Fruit fly (Drosophila melanogaster) whole organism, prepupa: ENCODE results near the gene CG18269.

Experiments used
- CG10669 ChIP-seq: fragments of 200-800 bp; sonication (Bioruptor generic); optimal IDR thresholded peaks from 3 replicates; lab custom pipeline; 2018; ENCODE audit warnings: missing biosample characterization, mild to moderate bottlenecking, missing genetic modification characterization, moderate library complexity
- CG16779 ChIP-seq: fragments of 200-800 bp; sonication (Bioruptor generic); optimal IDR thresholded peaks from 3 replicates; lab custom pipeline; 2017; ENCODE audit warnings: missing biosample characterization, mild to moderate bottlenecking, missing genetic modification characterization
- CG3032 ChIP-seq: fragments of 200-800 bp; optimal IDR thresholded peaks from 2 replicates; lab custom pipeline; 2019; ENCODE audit warnings: missing biosample characterization, mild to moderate bottlenecking, missing genetic modification characterization, moderate library complexity
- CG4318 ChIP-seq: fragments of 200-800 bp; sonication (Bioruptor generic); optimal IDR thresholded peaks from 3 replicates; lab custom pipeline; 2017; ENCODE audit warnings: missing biosample characterization, mild to moderate bottlenecking, missing genetic modification characterization
- CG6854 ChIP-seq: fragments of 200-800 bp; sonication (Bioruptor generic); optimal IDR thresholded peaks from 2 replicates; lab custom pipeline; 2017; ENCODE audit warnings: missing biosample characterization, mild to moderate bottlenecking, missing genetic modification characterization
- CG7368 ChIP-seq: fragments of 200-800 bp; sonication (Bioruptor generic); optimal IDR thresholded peaks from 3 replicates; lab custom pipeline; 2016; ENCODE audit warnings: missing biosample characterization, missing genetic modification characterization
- CG8119 ChIP-seq: fragments of 200-800 bp; sonication (Bioruptor generic); IDR thresholded peaks from 3 replicates; pipeline ENCODE4 v1.3.6; 2022; ENCODE audit warnings: missing biosample characterization, missing genetic modification characterization
- Ets96B ChIP-seq: fragments of 200-800 bp; optimal IDR thresholded peaks from 2 replicates; lab custom pipeline; 2019; ENCODE audit warnings: missing biosample characterization, mild to moderate bottlenecking, missing genetic modification characterization, moderate library complexity
- cyc ChIP-seq: fragments of 200-800 bp; sonication (Bioruptor generic); optimal IDR thresholded peaks from 3 replicates; lab custom pipeline; 2016; ENCODE audit warnings: missing biosample characterization, missing genetic modification characterization
- esn ChIP-seq: fragments of 200-800 bp; sonication (Bioruptor generic); optimal IDR thresholded peaks from 2 replicates; lab custom pipeline; 2016; ENCODE audit warnings: missing biosample characterization, mild to moderate bottlenecking, missing genetic modification characterization, moderate library complexity
- spab ChIP-seq: fragments of 200-800 bp; sonication (Bioruptor generic); optimal IDR thresholded peaks from 2 replicates; lab custom pipeline; 2017; ENCODE audit warnings: missing biosample characterization, mild to moderate bottlenecking, missing genetic modification characterization, missing genetic modification reagents

DNA sequence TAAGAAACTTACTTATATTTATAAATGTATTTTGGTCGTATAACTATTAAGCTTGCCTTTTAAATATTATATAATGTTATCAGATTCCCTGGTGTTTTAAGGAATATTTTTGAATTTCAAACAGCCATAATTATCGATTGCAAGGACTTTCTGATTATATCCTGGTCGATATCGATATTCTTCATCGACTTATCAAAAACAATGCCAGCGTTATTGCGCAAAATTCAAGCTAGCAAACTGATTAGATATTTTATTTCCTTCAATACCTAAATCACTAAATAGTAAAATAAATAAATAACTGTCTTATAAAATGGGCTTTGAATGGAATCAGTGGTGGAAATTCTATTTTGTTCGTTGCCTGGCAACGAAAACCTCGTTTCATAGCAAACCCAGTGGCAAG, 34.2 kb upstream of the CG18269 start, which contains the start of gene CG14020:
- TF ChIP-seq cyc: no peak
- no peak for TF ChIP-seq CG7368
- TF ChIP-seq spab (GFP tag; lab: Kevin White, UChicago): no peak
- TF ChIP-seq CG8119: no peak
- no peak for TF ChIP-seq esn (GFP tag; lab: Kevin White, UChicago)
- TF ChIP-seq CG16779: no peak
- no peak for TF ChIP-seq CG3032 (tag; lab: Kevin White, UChicago)
- no peak for TF ChIP-seq CG6854 (GFP tag; lab: Kevin White, UChicago)
- no peak for TF ChIP-seq CG4318
- TF ChIP-seq Ets96B (tag; lab: Kevin White, UChicago): no peak
- no peak for TF ChIP-seq CG10669 (GFP tag; lab: Kevin White, UChicago)
